Worm (Caenorhabditis elegans) whole organism, L4/young adult: ENCODE measurements around the gene E02A10.4.

Experiments used
- W03F9.2 ChIP-seq: fragments of 150-350 bp; optimal IDR thresholded peaks from 2 replicates; lab custom pipeline; 2014; ENCODE audit warnings: missing biosample characterization, missing genetic modification characterization
- dao-5 ChIP-seq: sonication (generic microtip); optimal IDR thresholded peaks from 2 replicates; lab custom pipeline; 2016; ENCODE audit warnings: missing genotype, missing genetic modification characterization, moderate library complexity, missing compliant biosample characterization
- him-1 ChIP-seq: sonication (generic microtip); optimal IDR thresholded peaks from 2 replicates; lab custom pipeline; 2016; ENCODE audit warnings: missing genotype, missing genetic modification reagents, missing genetic modification characterization, missing compliant biosample characterization

The E02A10.4 gene

ce11 chrV:12588030-12588429 lies 20.3 kb upstream of the E02A10.4 start, which contains the start of gene C14C10.1:
TSS of gene C14C10.1 (plus strand) at chrV:12588330.
- TF ChIP-seq W03F9.2 (tag; lab: Kevin White, UChicago), result no peak
- TF ChIP-seq dao-5 (tag; lab: Kevin White, UChicago), result no peak
- TF ChIP-seq him-1 (tag; lab: Kevin White, UChicago), result no peak

DNA sequence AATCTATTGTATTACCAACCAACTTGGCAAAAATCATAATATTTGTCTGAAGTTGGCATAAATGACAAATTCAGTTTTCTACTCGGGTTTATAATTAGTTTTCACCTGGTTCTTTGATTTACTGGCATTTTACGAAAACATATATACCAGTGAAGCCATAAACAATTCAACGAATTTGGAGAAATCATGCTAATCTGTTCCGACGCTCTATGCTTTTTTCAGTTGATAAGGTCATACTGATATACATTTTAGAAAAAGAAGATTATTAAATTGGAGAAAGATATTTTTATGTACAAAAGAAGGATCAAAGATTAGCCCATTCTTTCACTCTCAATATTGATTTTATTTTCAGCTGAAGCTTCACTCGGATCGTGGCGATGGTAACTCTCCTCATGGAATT lies 19.0 kb upstream of the E02A10.4 start:
- TF ChIP-seq dao-5 (tag; lab: Kevin White, UChicago) (no peak), him-1 (tag; lab: Kevin White, UChicago) (no peak), W03F9.2 (tag; lab: Kevin White, UChicago) (no peak)

ce11 chrV:12584771-12585170 lies 17.0 kb upstream of the E02A10.4 start:
- no peak for TF ChIP-seq W03F9.2 (tag; lab: Kevin White, UChicago)
- no peak for TF ChIP-seq him-1 (tag; lab: Kevin White, UChicago)
- TF ChIP-seq dao-5 (tag; lab: Kevin White, UChicago), result no peak

DNA sequence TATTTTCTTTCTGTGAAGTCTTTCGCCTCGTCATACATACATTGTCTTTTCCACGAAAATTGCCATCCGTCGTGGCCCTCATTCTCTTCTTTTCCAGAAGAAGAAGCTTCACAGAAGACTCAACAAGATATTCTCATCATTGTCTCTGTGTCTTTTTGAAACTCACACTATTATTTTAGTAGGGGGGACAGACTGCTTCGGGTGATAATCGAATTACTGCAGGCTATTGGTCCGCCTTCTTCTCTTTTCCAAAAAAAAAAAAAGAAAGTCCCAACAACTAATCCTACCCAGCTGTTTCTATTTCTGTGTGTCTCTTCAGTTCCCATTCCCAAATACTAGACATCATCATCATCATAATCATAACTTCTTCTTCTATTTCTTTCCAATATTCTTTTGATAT lies 15.7 kb upstream of the E02A10.4 start:
- TF ChIP-seq dao-5 (tag; lab: Kevin White, UChicago), result no peak

- TF ChIP-seq dao-5 (tag; lab: Kevin White, UChicago) (no peak), W03F9.2 (tag; lab: Kevin White, UChicago) (no peak), him-1 (tag; lab: Kevin White, UChicago) (no peak)
Observed at ce11 chrV:12579299-12579698, 11.5 kb upstream of the E02A10.4 start, which contains the start of gene E02A10.3. TSS of gene E02A10.3 (plus strand) at chrV:12579599.

ce11 chrV:12576495-12576947 lies 8.8 kb upstream of the E02A10.4 start, which contains the start of gene grl-23:
TSS of gene grl-23 (minus strand) at chrV:12576897.
- TF ChIP-seq dao-5 (tag; lab: Kevin White, UChicago) (no peak), him-1 (tag; lab: Kevin White, UChicago) (no peak), W03F9.2 (tag; lab: Kevin White, UChicago) (no peak)

ce11 chrV:12575846-12576245 lies 8.1 kb upstream of the E02A10.4 start:
- TF ChIP-seq him-1 (tag; lab: Kevin White, UChicago), result no peak
- TF ChIP-seq dao-5 (tag; lab: Kevin White, UChicago), result no peak
- TF ChIP-seq W03F9.2 (tag; lab: Kevin White, UChicago), result no peak

DNA sequence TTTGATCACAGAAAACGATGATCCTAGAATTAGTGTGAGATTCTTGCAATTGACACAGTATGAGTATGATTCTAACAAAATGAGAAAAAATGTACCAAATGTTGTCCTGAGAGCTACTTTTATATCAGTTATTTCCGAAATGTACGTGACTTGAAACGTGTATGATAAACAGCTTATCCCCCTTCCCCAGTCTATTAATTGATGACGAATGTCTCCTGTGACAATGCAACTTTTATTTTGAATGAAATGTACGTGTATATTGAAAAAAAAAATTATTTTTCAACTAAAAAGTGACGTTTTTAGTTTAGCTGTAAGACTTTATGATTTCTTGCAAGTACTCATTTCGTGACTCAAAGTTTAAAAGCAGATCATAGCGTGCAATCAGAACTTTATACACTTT lies 2.5 kb upstream of the E02A10.4 start:
- TF ChIP-seq W03F9.2 (tag; lab: Kevin White, UChicago) (no peak), dao-5 (tag; lab: Kevin White, UChicago) (no peak), him-1 (tag; lab: Kevin White, UChicago) (no peak)

ce11 chrV:12567312-12567711 lies 438 bp downstream of the E02A10.4 start:
- TF ChIP-seq W03F9.2 (tag; lab: Kevin White, UChicago), result no peak
- no peak for TF ChIP-seq dao-5 (tag; lab: Kevin White, UChicago)
- no peak for TF ChIP-seq him-1 (tag; lab: Kevin White, UChicago)

DNA sequence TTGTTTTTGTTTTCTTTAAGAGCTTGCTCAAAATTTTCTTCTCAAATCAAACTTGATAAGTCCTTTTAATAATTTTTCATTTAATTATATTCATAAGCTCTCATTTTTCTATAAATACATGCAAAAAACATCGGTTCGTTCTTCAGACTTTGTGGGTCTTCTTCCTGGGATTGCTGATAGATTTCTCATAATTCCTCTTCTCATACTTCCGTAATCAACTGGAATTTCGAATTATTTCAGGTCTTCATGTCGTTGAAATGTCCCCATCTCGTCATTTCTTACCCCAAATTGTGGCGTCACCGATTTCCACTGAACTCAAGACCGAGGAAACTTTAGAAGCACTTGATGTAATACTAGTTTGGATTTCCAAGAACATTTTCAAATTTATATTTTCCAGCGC lies 2.8 kb downstream of the E02A10.4 start:
- TF ChIP-seq W03F9.2 (tag; lab: Kevin White, UChicago) (no peak), dao-5 (tag; lab: Kevin White, UChicago) (no peak), him-1 (tag; lab: Kevin White, UChicago) (no peak)

DNA sequence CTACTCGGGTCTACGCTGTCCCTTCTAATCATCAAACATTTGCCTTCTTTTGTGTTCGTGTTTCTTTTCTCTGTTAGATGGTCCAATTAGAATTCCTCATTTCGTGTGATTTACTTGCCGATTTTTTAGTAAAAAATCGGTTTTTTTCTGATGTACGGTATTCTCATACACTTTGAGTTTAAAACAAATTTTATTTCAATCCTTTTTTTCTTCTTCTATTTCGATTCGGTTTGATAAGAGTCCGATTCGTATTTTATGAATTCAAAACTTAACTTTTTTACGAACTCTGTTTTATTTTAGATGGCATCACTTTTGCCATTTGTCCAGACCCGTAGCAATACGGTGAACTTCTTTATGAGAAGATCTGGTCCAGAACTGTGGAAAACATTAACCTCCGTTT lies 4.6 kb downstream of the E02A10.4 start, which contains the start of gene mrps-5:
TSS of gene mrps-5 (plus strand) at position 301 of the 400 bp plus-strand sequence.
- TF ChIP-seq dao-5 (tag; lab: Kevin White, UChicago) (no peak), W03F9.2 (tag; lab: Kevin White, UChicago) (no peak), him-1 (tag; lab: Kevin White, UChicago) (no peak)

- TF ChIP-seq dao-5 (tag; lab: Kevin White, UChicago) (no peak), him-1 (tag; lab: Kevin White, UChicago) (no peak), W03F9.2 (tag; lab: Kevin White, UChicago) (no peak)
Observed at ce11 chrV:12560328-12560782, 7.4 kb downstream of the E02A10.4 start, which contains the start of gene sel-1. TSS of gene sel-1 (plus strand) at chrV:12560732.

DNA sequence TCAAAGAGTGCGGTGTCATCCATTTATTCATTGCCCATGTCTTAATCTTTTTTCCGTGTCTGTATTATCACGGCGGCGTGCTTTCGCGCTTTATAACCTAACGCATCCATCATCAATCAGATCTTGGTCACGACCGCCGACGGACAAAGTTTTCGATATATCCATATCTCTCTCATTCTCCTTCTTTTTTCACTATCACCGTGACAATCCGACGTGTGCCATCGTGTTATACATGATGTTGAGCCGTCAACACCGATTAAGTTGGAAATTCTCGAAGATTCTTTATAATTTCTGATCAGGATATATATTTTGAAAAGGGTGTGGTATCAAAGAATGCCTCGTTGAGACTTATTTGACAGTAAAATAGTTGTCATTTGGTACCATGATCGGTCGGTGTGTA lies 10.8 kb downstream of the E02A10.4 start:
- TF ChIP-seq dao-5 (tag; lab: Kevin White, UChicago) (no peak), him-1 (tag; lab: Kevin White, UChicago) (no peak), W03F9.2 (tag; lab: Kevin White, UChicago) (no peak)

- TF ChIP-seq him-1 (tag; lab: Kevin White, UChicago) (no peak), W03F9.2 (tag; lab: Kevin White, UChicago) (no peak), dao-5 (tag; lab: Kevin White, UChicago) (no peak)
Observed at ce11 chrV:12555872-12556271, 11.9 kb downstream of the E02A10.4 start.
